Worm (Caenorhabditis elegans) whole organism, mixed stage, embryonic: Measurements from ENCODE around the gene C25G4.3.

ENCODE experiments used
- M03D4.4 ChIP-seq: sonication (generic microtip); optimal IDR thresholded peaks from 2 replicates; lab custom pipeline; 2017; ENCODE audit warnings: mild to moderate bottlenecking, missing genetic modification characterization, missing compliant biosample characterization
- bed-3 ChIP-seq: fragments of 200-800 bp; sonication (Bioruptor generic); optimal IDR thresholded peaks from 3 replicates; lab custom pipeline; 2018; ENCODE audit warnings: mild to moderate bottlenecking, missing genetic modification characterization, moderate library complexity, missing compliant biosample characterization
- blmp-1 ChIP-seq: fragments of 150-350 bp; optimal IDR thresholded peaks from 2 replicates; lab custom pipeline; 2014; ENCODE audit warnings: missing biosample characterization, missing genetic modification characterization
- ceh-39 ChIP-seq: fragments of 150-350 bp; optimal IDR thresholded peaks from 2 replicates; lab custom pipeline; 2014; ENCODE audit warnings: missing biosample characterization, missing genetic modification characterization
- ceh-43 ChIP-seq: fragments of 200-800 bp; sonication (Bioruptor generic); optimal IDR thresholded peaks from 2 replicates; lab custom pipeline; 2018; ENCODE audit warnings: mild to moderate bottlenecking, missing genetic modification characterization, moderate library complexity, missing compliant biosample characterization
- ceh-83 ChIP-seq: fragments of 200-800 bp; sonication (Bioruptor generic); optimal IDR thresholded peaks from 2 replicates; lab custom pipeline; 2018; ENCODE audit warnings: mild to moderate bottlenecking, missing genetic modification characterization, missing compliant biosample characterization
- ces-1 ChIP-seq: fragments of 150-350 bp; optimal IDR thresholded peaks from 2 replicates; lab custom pipeline; 2014; ENCODE audit warnings: missing biosample characterization, missing genetic modification reagents, missing genetic modification characterization
- cnd-1 ChIP-seq: fragments of 200-800 bp; sonication (Bioruptor generic); optimal IDR thresholded peaks from 2 replicates; lab custom pipeline; 2018; ENCODE audit warnings: mild to moderate bottlenecking, missing genetic modification characterization, missing compliant biosample characterization
- drap-1 ChIP-seq: fragments of 200-800 bp; sonication (Bioruptor generic); optimal IDR thresholded peaks from 3 replicates; lab custom pipeline; 2018; ENCODE audit warnings: mild to moderate bottlenecking, missing genetic modification characterization, missing compliant biosample characterization
- elt-1 ChIP-seq: sonication (generic microtip); optimal IDR thresholded peaks from 2 replicates; lab custom pipeline; 2017; ENCODE audit warnings: missing genetic modification characterization, mild to moderate bottlenecking, missing compliant biosample characterization, antibody characterized with exemption, moderate library complexity, borderline replicate concordance; ENCODE audit not compliant: insufficient read depth
- elt-3 ChIP-seq: fragments of 150-350 bp; optimal IDR thresholded peaks from 2 replicates; lab custom pipeline; 2014; ENCODE audit warnings: missing biosample characterization, missing genetic modification characterization
- flh-1 ChIP-seq: fragments of 200-800 bp; sonication (Bioruptor generic); optimal IDR thresholded peaks from 2 replicates; lab custom pipeline; 2018; ENCODE audit warnings: mild to moderate bottlenecking, missing genetic modification characterization, moderate library complexity, missing compliant biosample characterization
- ham-2 ChIP-seq: fragments of 200-800 bp; sonication (Bioruptor generic); optimal IDR thresholded peaks from 2 replicates; lab custom pipeline; 2018; ENCODE audit warnings: mild to moderate bottlenecking, missing genetic modification characterization, missing compliant biosample characterization
- hlh-1 ChIP-seq: fragments of 150-350 bp; optimal IDR thresholded peaks from 2 replicates; lab custom pipeline; 2014; ENCODE audit warnings: missing biosample characterization, missing genetic modification reagents, missing genetic modification characterization
- lin-13 ChIP-seq: fragments of 150-350 bp; optimal IDR thresholded peaks from 2 replicates; lab custom pipeline; 2014; ENCODE audit warnings: missing biosample characterization, missing genetic modification characterization
- lin-32 ChIP-seq: fragments of 200-800 bp; sonication (Bioruptor generic); optimal IDR thresholded peaks from 2 replicates; lab custom pipeline; 2018; ENCODE audit warnings: mild to moderate bottlenecking, missing genetic modification characterization, missing compliant biosample characterization
- lsy-2 ChIP-seq: fragments of 150-350 bp; optimal IDR thresholded peaks from 2 replicates; lab custom pipeline; 2014; ENCODE audit warnings: missing biosample characterization, missing genetic modification characterization
- mab-5 ChIP-seq: fragments of 150-350 bp; optimal IDR thresholded peaks from 2 replicates; lab custom pipeline; 2014; ENCODE audit warnings: missing biosample characterization, missing genetic modification characterization
- mep-1 ChIP-seq: fragments of 150-350 bp; optimal IDR thresholded peaks from 2 replicates; lab custom pipeline; 2017; ENCODE audit warnings: missing biosample characterization, missing genetic modification reagents, missing genetic modification characterization, inconsistent platforms
- mls-2 ChIP-seq: sonication (generic microtip); optimal IDR thresholded peaks from 2 replicates; lab custom pipeline; 2016; ENCODE audit warnings: mild to moderate bottlenecking, missing genetic modification characterization, moderate library complexity, missing compliant biosample characterization
- nhr-12 ChIP-seq: fragments of 150-350 bp; optimal IDR thresholded peaks from 2 replicates; lab custom pipeline; 2014; ENCODE audit warnings: missing biosample characterization, missing genetic modification characterization
- nhr-2 ChIP-seq: fragments of 150-350 bp; optimal IDR thresholded peaks from 2 replicates; lab custom pipeline; 2014; ENCODE audit warnings: missing biosample characterization, missing genetic modification characterization
- nhr-237 ChIP-seq: fragments of 150-350 bp; optimal IDR thresholded peaks from 2 replicates; lab custom pipeline; 2014; ENCODE audit warnings: missing biosample characterization, missing genetic modification characterization
- nhr-28 ChIP-seq: fragments of 150-350 bp; optimal IDR thresholded peaks from 2 replicates; lab custom pipeline; 2014; ENCODE audit warnings: missing biosample characterization, missing genetic modification characterization
- nhr-76 ChIP-seq: sonication (generic microtip); optimal IDR thresholded peaks from 2 replicates; lab custom pipeline; 2017; ENCODE audit warnings: missing biosample characterization, missing genetic modification characterization
- pha-4 ChIP-seq: fragments of 150-350 bp; optimal IDR thresholded peaks from 2 replicates; lab custom pipeline; 2018; ENCODE audit warnings: missing biosample characterization, missing genetic modification reagents, missing genetic modification characterization
- sem-2 ChIP-seq: fragments of 200-800 bp; sonication (Bioruptor generic); optimal IDR thresholded peaks from 2 replicates; lab custom pipeline; 2018; ENCODE audit warnings: mild to moderate bottlenecking, missing genetic modification characterization, missing compliant biosample characterization
- snpc-4 ChIP-seq: fragments of 150-350 bp; optimal IDR thresholded peaks from 2 replicates; lab custom pipeline; 2014; ENCODE audit warnings: missing biosample characterization, missing genetic modification characterization
- sptf-1 ChIP-seq: sonication (generic microtip); optimal IDR thresholded peaks from 2 replicates; lab custom pipeline; 2017; ENCODE audit warnings: mild to moderate bottlenecking, missing genetic modification characterization, moderate library complexity, missing compliant biosample characterization
- tbx-8 ChIP-seq: fragments of 200-800 bp; sonication (Bioruptor generic); optimal IDR thresholded peaks from 2 replicates; lab custom pipeline; 2018; ENCODE audit warnings: mild to moderate bottlenecking, missing genetic modification characterization, moderate library complexity, missing compliant biosample characterization
- unc-120 ChIP-seq: sonication (generic microtip); optimal IDR thresholded peaks from 2 replicates; lab custom pipeline; 2017; ENCODE audit warnings: missing genetic modification characterization, missing compliant biosample characterization; ENCODE audit not compliant: poor library complexity, severe bottlenecking
- unc-39 ChIP-seq: fragments of 150-350 bp; optimal IDR thresholded peaks from 2 replicates; lab custom pipeline; 2014; ENCODE audit warnings: missing biosample characterization, missing genetic modification characterization
- unc-62 ChIP-seq: fragments of 150-350 bp; optimal IDR thresholded peaks from 2 replicates; lab custom pipeline; 2014; ENCODE audit warnings: missing biosample characterization, missing genetic modification reagents, missing genetic modification characterization
- zip-8 ChIP-seq: fragments of 150-350 bp; optimal IDR thresholded peaks from 2 replicates; lab custom pipeline; 2014; ENCODE audit warnings: missing biosample characterization, missing genetic modification characterization
- ztf-11 ChIP-seq: fragments of 150-350 bp; optimal IDR thresholded peaks from 2 replicates; lab custom pipeline; 2014; ENCODE audit warnings: missing biosample characterization, missing genetic modification characterization

The C25G4.3 gene

ce11 chrIV:12456613-12457012 lies 10.9 kb upstream of the C25G4.3 start, which contains the start of gene C25G4.7:
Gene C25G4.7, plus strand, starts transcription at chrIV:12456913.
- TF ChIP-seq ceh-39 (tag; lab: Kevin White, UChicago) (no peak), flh-1 (GFP tag; lab: Kevin White, UChicago) (no peak), zip-8 (no peak), lin-13 (tag; lab: Kevin White, UChicago) (no peak), mls-2 (tag; lab: Kevin White, UChicago) (no peak), unc-120 (tag; lab: Kevin White, UChicago) (no peak), mep-1 (tag; lab: Kevin White, UChicago) (no peak), unc-39 (tag; lab: Kevin White, UChicago) (no peak), ceh-43 (GFP tag; lab: Kevin White, UChicago) (no peak), elt-3 (no peak), snpc-4 (no peak), elt-1 (tag; lab: Kevin White, UChicago) (no peak), ztf-11 (tag; lab: Kevin White, UChicago) (no peak), lin-32 (GFP tag; lab: Kevin White, UChicago) (no peak), ces-1 (GFP tag; lab: Kevin White, UChicago) (no peak), pha-4 (tag; lab: Kevin White, UChicago) (no peak), ham-2 (no peak), bed-3 (no peak)

- TF ChIP-seq drap-1 (no peak), snpc-4 (no peak)
Observed at ce11 chrIV:12454750-12455149, 9.1 kb upstream of the C25G4.3 start, which contains the start of gene smz-1. Gene smz-1, plus strand, starts transcription at chrIV:12455050.

- TF ChIP-seq ceh-83 (GFP tag; lab: Kevin White, UChicago) (no peak), nhr-12 (tag; lab: Kevin White, UChicago) (no peak), cnd-1 (tag; lab: Kevin White, UChicago) (no peak), zip-8 (no peak), sptf-1 (tag; lab: Kevin White, UChicago) (no peak), lin-32 (GFP tag; lab: Kevin White, UChicago) (no peak), nhr-237 (no peak), elt-1 (tag; lab: Kevin White, UChicago) (no peak), sem-2 (GFP tag; lab: Kevin White, UChicago) (no peak), nhr-2 (tag; lab: Kevin White, UChicago) (no peak)
- TF ChIP-seq, all 35 proteins: peak for 0
Observed at ce11 chrIV:12454115-12454514, 8.4 kb upstream of the C25G4.3 start, which contains the start of gene spe-44. Gene spe-44, minus strand, starts transcription at chrIV:12454215.

ce11 chrIV:12451225-12451831 lies 5.6 kb upstream of the C25G4.3 start, which contains the start of gene dpy-26:
Gene dpy-26, minus strand, starts transcription at chrIV:12451335.
- no peak for TF ChIP-seq unc-39 (tag; lab: Kevin White, UChicago)
- no peak for TF ChIP-seq unc-62 (GFP tag; lab: Kevin White, UChicago)
- no peak for TF ChIP-seq nhr-2 (tag; lab: Kevin White, UChicago)
- no peak for TF ChIP-seq nhr-76 (tag; lab: Kevin White, UChicago)
- TF ChIP-seq lsy-2 (tag; lab: Kevin White, UChicago), result peak; percentile 25
- TF ChIP-seq M03D4.4, result no peak
- TF ChIP-seq nhr-12 (tag; lab: Kevin White, UChicago), result no peak
- TF ChIP-seq snpc-4, result no peak
- TF ChIP-seq zip-8, result no peak
- no peak for TF ChIP-seq ztf-11 (tag; lab: Kevin White, UChicago)
- no peak for TF ChIP-seq ceh-43 (GFP tag; lab: Kevin White, UChicago)
- no peak for TF ChIP-seq lin-13 (tag; lab: Kevin White, UChicago)
- TF ChIP-seq flh-1 (GFP tag; lab: Kevin White, UChicago), result no peak
- TF ChIP-seq nhr-28 (tag; lab: Kevin White, UChicago), result no peak
- TF ChIP-seq lin-32 (GFP tag; lab: Kevin White, UChicago), result no peak
- TF ChIP-seq cnd-1 (tag; lab: Kevin White, UChicago), result no peak
- no peak for TF ChIP-seq ham-2
- TF ChIP-seq unc-120 (tag; lab: Kevin White, UChicago), result no peak
- no peak for TF ChIP-seq tbx-8
- TF ChIP-seq mab-5, result no peak
- no peak for TF ChIP-seq blmp-1 (tag; lab: Kevin White, UChicago)
- peak; percentile 58 for TF ChIP-seq mep-1 (tag; lab: Kevin White, UChicago)
- TF ChIP-seq ceh-39 (tag; lab: Kevin White, UChicago), result peak; percentile 17
- no peak for TF ChIP-seq sem-2 (GFP tag; lab: Kevin White, UChicago)
- no peak for TF ChIP-seq sptf-1 (tag; lab: Kevin White, UChicago)
- TF ChIP-seq hlh-1 (tag; lab: Kevin White, UChicago), result no peak
- peak; percentile 6 for TF ChIP-seq pha-4 (tag; lab: Kevin White, UChicago)
